Fruit fly (Drosophila melanogaster) whole organism, pupa: ENCODE data around the gene CG13311.

ENCODE experiments used
- CG12605 ChIP-seq: fragments of 200-800 bp; sonication (Bioruptor generic); IDR thresholded peaks from 2 replicates; pipeline ENCODE4 v1.3.6; 2022; ENCODE audit warnings: missing biosample characterization, missing genetic modification characterization
- CG8159 ChIP-seq: fragments of 200-800 bp; sonication (Bioruptor generic); optimal IDR thresholded peaks from 3 replicates; lab custom pipeline; 2018; ENCODE audit warnings: missing biosample characterization, mild to moderate bottlenecking, missing genetic modification characterization, moderate library complexity
- CG8301 ChIP-seq: fragments of 200-800 bp; sonication (Bioruptor generic); optimal IDR thresholded peaks from 2 replicates; lab custom pipeline; 2018; ENCODE audit warnings: missing biosample characterization, mild to moderate bottlenecking, missing genetic modification characterization
- CG9948 ChIP-seq: fragments of 200-800 bp; sonication (Bioruptor generic); optimal IDR thresholded peaks from 2 replicates; lab custom pipeline; 2018; ENCODE audit warnings: missing biosample characterization, mild to moderate bottlenecking, missing genetic modification characterization, moderate library complexity
- EcR ChIP-seq: fragments of 200-800 bp; sonication (Bioruptor generic); optimal IDR thresholded peaks from 3 replicates; lab custom pipeline; 2019; ENCODE audit warnings: missing biosample characterization, missing genetic modification characterization, mild to moderate bottlenecking, moderate library complexity, missing genetic modification reagents
- Snoo ChIP-seq: fragments of 200-800 bp; sonication (Bioruptor generic); optimal IDR thresholded peaks from 3 replicates; lab custom pipeline; 2017; ENCODE audit warnings: missing biosample characterization, mild to moderate bottlenecking, missing genetic modification characterization, inconsistent platforms

- TF ChIP-seq CG8159 (tag; lab: Kevin White, UChicago), result no peak
- no peak for TF ChIP-seq CG8301 (tag; lab: Kevin White, UChicago)
- TF ChIP-seq CG12605 (GFP tag; lab: Robert Waterston, UW), result no peak
- no peak for TF ChIP-seq EcR (GFP tag; lab: Kevin White, UChicago)
- no peak for TF ChIP-seq CG9948 (tag; lab: Kevin White, UChicago)
- no peak for TF ChIP-seq Snoo (tag; lab: Kevin White, UChicago)
Observed at dm6 chr3L:8802064-8802463, at the start of gene CG13311, which contains the start of gene CG34426.
